Worm (Caenorhabditis elegans) whole organism, L2 larva: ENCODE results near the gene mak-1.

Experiments used
- ZK546.5 ChIP-seq: sonication (generic microtip); optimal IDR thresholded peaks from 2 replicates; lab custom pipeline; 2017; ENCODE audit warnings: missing biosample characterization, missing genetic modification characterization
- elt-3 ChIP-seq: sonication (generic microtip); optimal IDR thresholded peaks from 2 replicates; lab custom pipeline; 2017; ENCODE audit warnings: missing biosample characterization, missing genetic modification characterization
- nhr-12 ChIP-seq: fragments of 150-350 bp; optimal IDR thresholded peaks from 2 replicates; lab custom pipeline; 2014; ENCODE audit warnings: missing biosample characterization, missing genetic modification characterization
- nhr-6 ChIP-seq: fragments of 150-350 bp; optimal IDR thresholded peaks from 2 replicates; lab custom pipeline; 2014; ENCODE audit warnings: missing biosample characterization, missing genetic modification characterization
- unc-39 ChIP-seq: fragments of 150-350 bp; optimal IDR thresholded peaks from 2 replicates; lab custom pipeline; 2014; ENCODE audit warnings: missing biosample characterization, missing genetic modification characterization

DNA sequence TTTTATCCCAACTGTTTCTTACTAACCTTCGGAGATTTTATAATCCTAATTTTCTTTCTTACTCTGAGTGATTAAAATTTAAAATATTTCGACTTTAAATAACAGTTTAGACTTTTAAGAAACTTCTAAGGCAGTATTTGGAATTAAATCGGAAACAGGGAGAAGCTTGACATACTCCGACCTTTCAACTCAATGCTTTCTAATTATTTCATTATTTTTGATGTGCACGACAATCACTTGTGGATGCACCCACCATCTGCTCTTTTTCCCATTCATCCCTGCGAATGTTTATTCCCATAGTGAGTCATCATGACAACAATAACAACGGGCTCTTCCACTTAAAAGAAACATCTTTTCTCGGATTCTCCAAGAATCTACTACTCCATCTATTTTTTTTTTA lies 4.8 kb downstream of the mak-1 start:
- no peak for TF ChIP-seq unc-39 (tag; lab: Kevin White, UChicago)
- TF ChIP-seq elt-3 (tag; lab: Kevin White, UChicago) = no peak
- TF ChIP-seq nhr-12 (tag; lab: Kevin White, UChicago) = no peak
- TF ChIP-seq nhr-6 (tag; lab: Kevin White, UChicago) = no peak
- no peak for TF ChIP-seq ZK546.5 (tag; lab: Kevin White, UChicago)
